Worm (Caenorhabditis elegans) whole organism, L1 larva: ENCODE data around the gene tmem-120.

Source experiments
- C16A3.4 ChIP-seq: fragments of 150-350 bp; optimal IDR thresholded peaks from 2 replicates; lab custom pipeline; 2014; ENCODE audit warnings: missing biosample characterization, missing genetic modification characterization
- F16B12.6 ChIP-seq: fragments of 150-350 bp; optimal IDR thresholded peaks from 2 replicates; lab custom pipeline; 2014; ENCODE audit warnings: missing biosample characterization, missing genetic modification characterization
- alr-1 ChIP-seq: fragments of 200-800 bp; sonication (Bioruptor generic); optimal IDR thresholded peaks from 2 replicates; lab custom pipeline; 2018; ENCODE audit warnings: borderline replicate concordance, mild to moderate bottlenecking, missing genetic modification characterization, missing compliant biosample characterization
- ama-1 ChIP-seq: fragments of 150-350 bp; optimal IDR thresholded peaks from 2 replicates; lab custom pipeline; 2014
- ceh-8 ChIP-seq: fragments of 200-800 bp; sonication (Bioruptor generic); optimal IDR thresholded peaks from 2 replicates; lab custom pipeline; 2018; ENCODE audit warnings: mild to moderate bottlenecking, missing genetic modification characterization, moderate library complexity, missing compliant biosample characterization
- ceh-82 ChIP-seq, 3 experiments: fragments of 150-350 bp in 1 of 3; sonication (generic microtip) in 2 of 3; optimal IDR thresholded peaks; 2 replicates each; lab custom pipeline; 2014 to 2017; ENCODE audit warnings: missing biosample characterization in 3 of 3, missing genetic modification characterization in 3 of 3
- ceh-88 ChIP-seq: fragments of 200-800 bp; sonication (Bioruptor generic); IDR thresholded peaks from 2 replicates; pipeline ENCODE4 v1.3.6; 2022; ENCODE audit warnings: missing genetic modification characterization, missing compliant biosample characterization
- ceh-90 ChIP-seq: sonication (generic microtip); optimal IDR thresholded peaks from 2 replicates; lab custom pipeline; 2016; ENCODE audit warnings: missing genetic modification characterization, missing compliant biosample characterization
- dpl-1 ChIP-seq, 3 experiments: fragments of 150-350 bp in 2 of 3; sonication (generic microtip) in 1 of 3; optimal IDR thresholded peaks; 2 replicates each; lab custom pipeline; 2014 to 2017; ENCODE audit warnings: missing biosample characterization in 3 of 3, missing genetic modification characterization in 3 of 3, missing genetic modification reagents in 3 of 3
- dsc-1 ChIP-seq: sonication (generic microtip); optimal IDR thresholded peaks from 2 replicates; lab custom pipeline; 2016; ENCODE audit warnings: mild to moderate bottlenecking, missing genetic modification characterization, missing compliant biosample characterization
- efl-1 ChIP-seq, 4 experiments: fragments of 150-350 bp; optimal IDR thresholded peaks in 3 of 4; peaks in 1 of 4; 1 replicate in 1 of 4; 2 replicates in 3 of 4; lab custom pipeline; 2014; ENCODE audit warnings: missing biosample characterization in 2 of 4, missing genetic modification characterization in 2 of 4, missing genetic modification reagents in 2 of 4
- efl-3 ChIP-seq: fragments of 200-800 bp; sonication (Bioruptor generic); optimal IDR thresholded peaks from 2 replicates; lab custom pipeline; 2018; ENCODE audit warnings: mild to moderate bottlenecking, missing genetic modification characterization, missing compliant biosample characterization
- egl-13 ChIP-seq: sonication (generic microtip); optimal IDR thresholded peaks from 2 replicates; lab custom pipeline; 2016; ENCODE audit warnings: missing genotype, missing genetic modification reagents, missing genetic modification characterization, missing compliant biosample characterization
- elt-2 ChIP-seq: sonication (generic microtip); optimal IDR thresholded peaks from 2 replicates; lab custom pipeline; 2016; ENCODE audit warnings: missing genetic modification characterization, mild to moderate bottlenecking, inconsistent platforms, missing compliant biosample characterization, missing genetic modification reagents
- elt-3 ChIP-seq, 6 experiments: fragments of 150-350 bp in 1 of 6; sonication (generic microtip); optimal IDR thresholded peaks; 2 replicates each; lab custom pipeline; 2017 to 2018; ENCODE audit warnings: missing biosample characterization in 6 of 6, missing genetic modification characterization in 6 of 6, inconsistent platforms in 1 of 6
- fkh-4 ChIP-seq: sonication (generic microtip); optimal IDR thresholded peaks from 2 replicates; lab custom pipeline; 2016; ENCODE audit warnings: missing compliant biosample characterization, missing genetic modification characterization, borderline replicate concordance
- fkh-8 ChIP-seq: sonication (generic microtip); optimal IDR thresholded peaks from 2 replicates; lab custom pipeline; 2016; ENCODE audit warnings: mild to moderate bottlenecking, missing genetic modification characterization, missing compliant biosample characterization
- grh-1 ChIP-seq: fragments of 200-800 bp; sonication (Bioruptor generic); IDR thresholded peaks from 2 replicates; pipeline ENCODE4 v1.3.6; 2022; ENCODE audit warnings: missing genetic modification reagents, missing genetic modification characterization, missing compliant biosample characterization
- hlh-4 ChIP-seq: sonication (generic microtip); optimal IDR thresholded peaks from 2 replicates; lab custom pipeline; 2016; ENCODE audit warnings: mild to moderate bottlenecking, missing genetic modification characterization, missing compliant biosample characterization
- irx-1 ChIP-seq: sonication (generic microtip); optimal IDR thresholded peaks from 2 replicates; lab custom pipeline; 2016; ENCODE audit warnings: missing genetic modification characterization, missing compliant biosample characterization
- isw-1 ChIP-seq: fragments of 200-800 bp; sonication (Bioruptor generic); IDR thresholded peaks from 2 replicates; pipeline ENCODE4 v1.3.6; 2022; ENCODE audit warnings: missing genetic modification characterization, missing compliant biosample characterization
- lin-13 ChIP-seq: fragments of 150-350 bp; optimal IDR thresholded peaks from 2 replicates; lab custom pipeline; 2014; ENCODE audit warnings: missing biosample characterization, missing genetic modification reagents, missing genetic modification characterization
- lin-14 ChIP-seq: fragments of 200-800 bp; sonication (Bioruptor generic); optimal IDR thresholded peaks from 2 replicates; lab custom pipeline; 2018; ENCODE audit warnings: mild to moderate bottlenecking, missing genetic modification characterization, moderate library complexity, missing compliant biosample characterization
- lin-15B ChIP-seq: fragments of 150-350 bp; sonication (generic microtip); optimal IDR thresholded peaks from 3 replicates; lab custom pipeline; 2014; ENCODE audit warnings: missing biosample characterization, missing genetic modification characterization
- lin-35 ChIP-seq, 2 experiments: fragments of 150-350 bp; optimal IDR thresholded peaks; 2 replicates each; lab custom pipeline; 2014; ENCODE audit warnings: missing biosample characterization in 2 of 2, missing genetic modification characterization in 2 of 2, missing genetic modification reagents in 2 of 2
- lsy-2 ChIP-seq, 2 experiments: fragments of 150-350 bp; optimal IDR thresholded peaks; 2 replicates each; lab custom pipeline; 2014; ENCODE audit warnings: missing biosample characterization in 2 of 2, missing genetic modification characterization in 2 of 2
- mep-1 ChIP-seq: fragments of 150-350 bp; optimal IDR thresholded peaks from 2 replicates; lab custom pipeline; 2014; ENCODE audit warnings: missing biosample characterization, missing genetic modification characterization
- nhr-237 ChIP-seq: fragments of 150-350 bp; optimal IDR thresholded peaks from 2 replicates; lab custom pipeline; 2014; ENCODE audit warnings: missing biosample characterization, missing genetic modification characterization
- nhr-28 ChIP-seq: fragments of 150-350 bp; optimal IDR thresholded peaks from 2 replicates; lab custom pipeline; 2014; ENCODE audit warnings: missing biosample characterization, missing genetic modification characterization
- nhr-77 ChIP-seq: fragments of 150-350 bp; optimal IDR thresholded peaks from 2 replicates; lab custom pipeline; 2014; ENCODE audit warnings: missing biosample characterization, missing genetic modification characterization
- nhr-85 ChIP-seq: sonication (generic microtip); peaks from one replicate; lab custom pipeline; 2016; ENCODE audit warnings: missing genetic modification characterization, inconsistent platforms, missing compliant biosample characterization
- nhr-90 ChIP-seq: sonication (generic microtip); optimal IDR thresholded peaks from 2 replicates; lab custom pipeline; 2016; ENCODE audit warnings: mild to moderate bottlenecking, missing genetic modification characterization, missing compliant biosample characterization; ENCODE audit not compliant: poor library complexity
- pag-3 ChIP-seq: sonication (generic microtip); optimal IDR thresholded peaks from 2 replicates; lab custom pipeline; 2017; ENCODE audit warnings: missing genetic modification characterization, mild to moderate bottlenecking, missing compliant biosample characterization, antibody characterized with exemption, borderline replicate concordance; ENCODE audit not compliant: insufficient read depth
- pax-3 ChIP-seq: fragments of 200-800 bp; sonication (Bioruptor generic); optimal IDR thresholded peaks from 2 replicates; lab custom pipeline; 2018; ENCODE audit warnings: mild to moderate bottlenecking, missing genetic modification characterization, moderate library complexity, missing compliant biosample characterization
- pqm-1 ChIP-seq: sonication (generic microtip); optimal IDR thresholded peaks from 3 replicates; lab custom pipeline; 2017; ENCODE audit warnings: missing biosample characterization, missing genetic modification characterization
- rnt-1 ChIP-seq: sonication (generic microtip); optimal IDR thresholded peaks from 2 replicates; lab custom pipeline; 2016; ENCODE audit warnings: mild to moderate bottlenecking, missing genetic modification characterization, moderate library complexity, missing compliant biosample characterization
- skn-1 ChIP-seq: fragments of 150-350 bp; optimal IDR thresholded peaks from 2 replicates; lab custom pipeline; 2014; ENCODE audit warnings: missing biosample characterization, missing genetic modification characterization
- snu-23 ChIP-seq: sonication (generic microtip); optimal IDR thresholded peaks from 2 replicates; lab custom pipeline; 2016; ENCODE audit warnings: missing genetic modification characterization, missing compliant biosample characterization
- sox-4 ChIP-seq: sonication (generic microtip); optimal IDR thresholded peaks from 2 replicates; lab custom pipeline; 2016; ENCODE audit warnings: missing genetic modification characterization, missing compliant biosample characterization
- sptf-1 ChIP-seq: fragments of 150-350 bp; optimal IDR thresholded peaks from 2 replicates; lab custom pipeline; 2014; ENCODE audit warnings: missing biosample characterization, missing genetic modification characterization
- swsn-7 ChIP-seq: sonication (generic microtip); optimal IDR thresholded peaks from 2 replicates; lab custom pipeline; 2016; ENCODE audit warnings: missing genetic modification characterization, missing compliant biosample characterization
- tbx-2 ChIP-seq: sonication (generic microtip); optimal IDR thresholded peaks from 2 replicates; lab custom pipeline; 2016; ENCODE audit warnings: missing genetic modification characterization, missing compliant biosample characterization
- tlp-1 ChIP-seq: fragments of 150-350 bp; optimal IDR thresholded peaks from 2 replicates; lab custom pipeline; 2014; ENCODE audit warnings: missing biosample characterization, missing genetic modification characterization
- unc-30 ChIP-seq: sonication (generic microtip); optimal IDR thresholded peaks from 2 replicates; lab custom pipeline; 2017; ENCODE audit warnings: missing biosample characterization, missing genetic modification characterization
- unc-98 ChIP-seq: fragments of 200-800 bp; sonication (Bioruptor generic); IDR thresholded peaks from 2 replicates; pipeline ENCODE4 v1.3.6; 2022; ENCODE audit warnings: missing genetic modification characterization, missing compliant biosample characterization
- xbp-1 ChIP-seq: sonication (generic microtip); optimal IDR thresholded peaks from 2 replicates; lab custom pipeline; 2016; ENCODE audit warnings: missing genetic modification characterization, missing compliant biosample characterization
- zip-4 ChIP-seq: fragments of 200-800 bp; sonication (Bioruptor generic); optimal IDR thresholded peaks from 2 replicates; lab custom pipeline; 2018; ENCODE audit warnings: mild to moderate bottlenecking, missing genetic modification characterization, moderate library complexity, missing compliant biosample characterization
- ztf-11 ChIP-seq, 2 experiments: sonication (generic microtip); optimal IDR thresholded peaks; 2 replicates each; lab custom pipeline; 2016 to 2017; ENCODE audit warnings: missing genetic modification characterization in 2 of 2, missing biosample characterization in 1 of 2, missing compliant biosample characterization in 1 of 2

The tmem-120 gene

ce11 chrIII:1543406-1544011, 25.7 kb upstream of the tmem-120 start:
- TF ChIP-seq elt-3 (tag; optimal IDR thresholded peaks at IDR 0.05; lab: Kevin White, UChicago) (no peak), ceh-8 (GFP tag; lab: Kevin White, UChicago) (no peak), nhr-237 (no peak), unc-98 (no peak), unc-30 (tag; lab: Kevin White, UChicago) (no peak), tlp-1 (no peak), fkh-4 (tag; lab: Kevin White, UChicago) (no peak), isw-1 (GFP tag; lab: Robert Waterston, UW) (no peak), ztf-11 (tag; optimal IDR thresholded peaks at IDR 0.05; lab: Kevin White, UChicago) (no peak), efl-3 (GFP tag; lab: Kevin White, UChicago) (no peak), sptf-1 (tag; lab: Kevin White, UChicago) (no peak), ceh-88 (GFP tag; lab: Robert Waterston, UW) (no peak), hlh-4 (tag; lab: Kevin White, UChicago) (no peak), ceh-82 (tag; optimal IDR thresholded peaks at IDR 0.05; lab: Kevin White, UChicago) (no peak), elt-2 (no peak), efl-1 (optimal IDR thresholded peaks at IDR 0.05; lab: Kevin White, UChicago) (no peak), efl-1 (GFP tag; optimal IDR thresholded peaks at IDR 0.05 in 1 of 2; lab: Kevin White, UChicago) (no peak), nhr-90 (no peak), lin-14 (GFP tag; lab: Kevin White, UChicago) (no peak)

- no peak for TF ChIP-seq sox-4 (tag; lab: Kevin White, UChicago)
- no peak for TF ChIP-seq pag-3 (tag; lab: Kevin White, UChicago)
- TF ChIP-seq lin-35 (GFP tag; optimal IDR thresholded peaks at IDR 0.05; lab: Kevin White, UChicago): peak; percentile 25 to 40
- peak; percentile 10 to 52 (median 51) for TF ChIP-seq ceh-82 (tag; optimal IDR thresholded peaks at IDR 0.05; lab: Kevin White, UChicago)
- peak; percentile 43 for TF ChIP-seq xbp-1
- TF ChIP-seq nhr-85 (tag; lab: Kevin White, UChicago): peak; percentile 65
- TF ChIP-seq ceh-90 (tag; lab: Kevin White, UChicago): peak; percentile 83
- TF ChIP-seq nhr-77 (tag; lab: Kevin White, UChicago): no peak
- TF ChIP-seq irx-1: peak; percentile 67
- TF ChIP-seq lin-15B (tag; lab: Kevin White, UChicago): peak; percentile 59
- TF ChIP-seq pax-3 (tag; lab: Kevin White, UChicago): peak; percentile 20
- TF ChIP-seq ztf-11 (tag; optimal IDR thresholded peaks at IDR 0.05; lab: Kevin White, UChicago): peak in 1 of 2 experiments; percentile 55
- TF ChIP-seq tbx-2 (tag; lab: Kevin White, UChicago): peak; percentile 43
- peak; percentile 87 for TF ChIP-seq rnt-1
- peak; percentile 37 for TF ChIP-seq egl-13
- TF ChIP-seq zip-4 (GFP tag; lab: Kevin White, UChicago): no peak
- peak; percentile 57 for TF ChIP-seq fkh-8 (tag; lab: Kevin White, UChicago)
- peak; percentile 50 to 53 for TF ChIP-seq lsy-2 (tag; optimal IDR thresholded peaks at IDR 0.05; lab: Kevin White, UChicago)
- no peak for TF ChIP-seq nhr-28 (tag; lab: Kevin White, UChicago)
- TF ChIP-seq pqm-1 (tag; lab: Kevin White, UChicago): no peak
- peak; percentile 35 for TF ChIP-seq fkh-4 (tag; lab: Kevin White, UChicago)
- peak; percentile 38 for TF ChIP-seq lin-13 (GFP tag; lab: Kevin White, UChicago)
- peak; percentile 56 for TF ChIP-seq mep-1
- TF ChIP-seq skn-1: peak; percentile 21
- TF ChIP-seq grh-1: peak; percentile 24; the same call in 1 of the 2 replicates
- no peak for TF ChIP-seq alr-1 (tag; lab: Kevin White, UChicago)
- TF ChIP-seq swsn-7 (tag; lab: Kevin White, UChicago): peak; percentile 6
- TF ChIP-seq snu-23 (GFP tag; lab: Kevin White, UChicago): peak; percentile 45
- TF ChIP-seq nhr-90: peak; percentile 20
- TF ChIP-seq C16A3.4 (tag; lab: Kevin White, UChicago): peak; percentile 36
- TF ChIP-seq lin-14 (GFP tag; lab: Kevin White, UChicago): peak; percentile 44
- TF ChIP-seq dsc-1: peak; percentile 43
- TF ChIP-seq isw-1 (GFP tag; lab: Robert Waterston, UW): peak; percentile 21; the same call in 1 of the 2 replicates
- peak; percentile 19 to 56 for TF ChIP-seq efl-1 (optimal IDR thresholded peaks at IDR 0.05; lab: Kevin White, UChicago)
- TF ChIP-seq efl-1 (GFP tag; optimal IDR thresholded peaks at IDR 0.05 in 1 of 2; lab: Kevin White, UChicago): peak; percentile 61 to 93
- TF ChIP-seq ama-1 (lab: Kevin White, UChicago): no peak
- peak; percentile 25 for TF ChIP-seq F16B12.6 (tag; lab: Kevin White, UChicago)
- peak in 2 of 3 experiments; percentile 22 to 51 for TF ChIP-seq dpl-1 (GFP tag; optimal IDR thresholded peaks at IDR 0.05; lab: Kevin White, UChicago)
Observed at ce11 chrIII:1540100-1540695, 22.4 kb upstream of the tmem-120 start, which contains the start of the genes Y67D2.5 and cisd-3.2. Y67D2.5 (minus strand) TSS chrIII:1540244. cisd-3.2 (plus strand) TSS chrIII:1540493.
